Worm (Caenorhabditis elegans): Measurements from ENCODE around the gene clec-204.

clec-204 gene

ce11 chrV:1716892-1717291, 40.1 kb upstream of the clec-204 start, which contains the start of gene srw-103:
srw-103 (plus strand) TSS chrV:1717192.
- TF ChIP-seq ets-4 (GFP tag; optimal IDR thresholded peaks at IDR 0.05) (no peak), D2030.7 (GFP tag; IDR thresholded peaks at IDR 0.05) (no peak), ztf-6 (GFP tag; IDR thresholded peaks at IDR 0.05) (no peak), zfh-2 (GFP tag; conservative IDR thresholded peaks at IDR 0.05) (no peak), F49E8.2 (tag; optimal IDR thresholded peaks at IDR 0.05; ENCODE audit: insufficient read depth) (no peak), atf-7 (tag; optimal IDR thresholded peaks at IDR 0.05) (no peak), attf-6 (GFP tag; IDR thresholded peaks at IDR 0.05) (no peak), B0019.2 (GFP tag; conservative IDR thresholded peaks at IDR 0.05) (no peak), lin-26 (GFP tag; IDR thresholded peaks at IDR 0.05) (no peak), Y79H2A.3 (GFP tag; conservative IDR thresholded peaks at IDR 0.05) (no peak), hrde-1 (tag; optimal IDR thresholded peaks at IDR 0.05; ENCODE audit: borderline replicate concordance) (no peak)

- TF ChIP-seq tlf-1 (GFP tag; optimal IDR thresholded peaks at IDR 0.05) (no peak), bed-1 (GFP tag; IDR thresholded peaks at IDR 0.05) (no peak), snpc-3.4 (tag; optimal IDR thresholded peaks at IDR 0.05) (no peak), sptf-2 (GFP tag; optimal IDR thresholded peaks at IDR 0.05) (no peak), die-1 (tag; optimal IDR thresholded peaks at IDR 0.05) (no peak), zfh-2 (GFP tag; conservative IDR thresholded peaks at IDR 0.05) (no peak), B0336.3 (GFP tag; IDR thresholded peaks at IDR 0.05) (no peak), madf-10 (tag; optimal IDR thresholded peaks at IDR 0.05) (no peak)
Measured at ce11 chrV:1718232-1718631, 38.7 kb upstream of the clec-204 start.

ce11 chrV:1719927-1720326, 37.0 kb upstream of the clec-204 start, which contains the start of gene srw-102:
srw-102 (plus strand) TSS chrV:1720227.
- TF ChIP-seq ceh-40 (GFP tag; IDR thresholded peaks at IDR 0.05) (no peak), mes-4 (tag; optimal IDR thresholded peaks at IDR 0.05) (no peak), madf-6 (GFP tag; IDR thresholded peaks at IDR 0.05) (no peak), sptf-2 (GFP tag; optimal IDR thresholded peaks at IDR 0.05) (no peak), F23B12.7 (tag; optimal IDR thresholded peaks at IDR 0.05; ENCODE audit: insufficient read depth) (no peak), lsy-27 (tag; optimal IDR thresholded peaks at IDR 0.05; ENCODE audit: borderline replicate concordance, insufficient read depth) (no peak), lag-1 (GFP tag; IDR thresholded peaks at IDR 0.05) (no peak), atf-7 (tag; optimal IDR thresholded peaks at IDR 0.05) (no peak), dpff-1 (tag; optimal IDR thresholded peaks at IDR 0.05) (no peak), dpl-1 (GFP tag; optimal IDR thresholded peaks at IDR 0.05) (no peak), fkh-3 (tag; optimal IDR thresholded peaks at IDR 0.05) (no peak), madf-8 (GFP tag; conservative IDR thresholded peaks at IDR 0.05) (no peak), snpc-3.4 (tag; optimal IDR thresholded peaks at IDR 0.05) (no peak), lin-35 (GFP tag; optimal IDR thresholded peaks at IDR 0.05) (no peak), nhr-90 (tag; optimal IDR thresholded peaks at IDR 0.05) (no peak), xnd-1 (tag; optimal IDR thresholded peaks at IDR 0.05) (no peak), hsf-1 (GFP tag; IDR thresholded peaks at IDR 0.05) (no peak)

- TF ChIP-seq F39B2.1 (GFP tag; IDR thresholded peaks at IDR 0.05) = no peak
- no peak for TF ChIP-seq zfh-2 (GFP tag; conservative IDR thresholded peaks at IDR 0.05)
- no peak for TF ChIP-seq let-526 (GFP tag; IDR thresholded peaks at IDR 0.05)
- TF ChIP-seq gei-17 (GFP tag; optimal IDR thresholded peaks at IDR 0.05) = no peak
- no peak for TF ChIP-seq pbrm-1 (GFP tag; IDR thresholded peaks at IDR 0.05)
- no peak for TF ChIP-seq madf-8 (GFP tag; conservative IDR thresholded peaks at IDR 0.05)
- TF ChIP-seq B0336.3 (GFP tag; IDR thresholded peaks at IDR 0.05) = no peak
- TF ChIP-seq ztf-28 (GFP tag; IDR thresholded peaks at IDR 0.05) = no peak
- TF ChIP-seq ama-1 (optimal IDR thresholded peaks at IDR 0.05) = no peak
- TF ChIP-seq ama-1 (GFP tag; optimal IDR thresholded peaks at IDR 0.05) = no peak
- no peak for TF ChIP-seq F10E7.11 (tag; optimal IDR thresholded peaks at IDR 0.05)
- TF ChIP-seq sptf-2 (GFP tag; optimal IDR thresholded peaks at IDR 0.05) = no peak
- TF ChIP-seq K12H6.12 (tag; optimal IDR thresholded peaks at IDR 0.05) = no peak
- TF ChIP-seq tlf-1 (GFP tag; optimal IDR thresholded peaks at IDR 0.05) = no peak
- TF ChIP-seq Y95B8A.8 (GFP tag; IDR thresholded peaks at IDR 0.05) = no peak
- TF ChIP-seq F22D6.2 (tag; optimal IDR thresholded peaks at IDR 0.05) = no peak
- no peak for TF ChIP-seq ztf-25 (GFP tag; IDR thresholded peaks at IDR 0.05)
- no peak for TF ChIP-seq T26A5.8 (tag; optimal IDR thresholded peaks at IDR 0.05)
Measured at ce11 chrV:1721966-1722365, 35.0 kb upstream of the clec-204 start, which contains the start of gene srw-101. srw-101 (plus strand) TSS chrV:1722266.
